Worm (Caenorhabditis elegans) whole organism, L4 larva: ENCODE data around the gene F20C5.7.

ENCODE experiments used
- F10B5.3 ChIP-seq: sonication (generic microtip); optimal IDR thresholded peaks from 2 replicates; lab custom pipeline; 2016; ENCODE audit warnings: mild to moderate bottlenecking, missing genetic modification characterization, missing compliant biosample characterization
- F44E2.7 ChIP-seq: fragments of 200-800 bp; sonication (Bioruptor generic); IDR thresholded peaks from 2 replicates; pipeline ENCODE4 v2.1.2; 2022; ENCODE audit warnings: missing genetic modification characterization, missing compliant biosample characterization
- R02D3.7 ChIP-seq: fragments of 150-350 bp; sonication (generic microtip); optimal IDR thresholded peaks from 3 replicates; lab custom pipeline; 2014; ENCODE audit warnings: missing biosample characterization, missing genetic modification characterization
- T20F7.1 ChIP-seq: fragments of 200-800 bp; sonication (Bioruptor generic); optimal IDR thresholded peaks from 2 replicates; lab custom pipeline; 2018; ENCODE audit warnings: mild to moderate bottlenecking, missing genetic modification characterization, missing compliant biosample characterization
- T26A8.4 ChIP-seq: fragments of 200-800 bp; sonication (Bioruptor generic); IDR thresholded peaks from 2 replicates; pipeline ENCODE4 v1.3.6; 2022; ENCODE audit warnings: missing genetic modification characterization, missing compliant biosample characterization
- Y75B8A.6 ChIP-seq: fragments of 200-800 bp; sonication (Bioruptor generic); IDR thresholded peaks from 2 replicates; pipeline ENCODE4 v1.3.6; 2022; ENCODE audit warnings: missing genetic modification reagents, missing genetic modification characterization, missing compliant biosample characterization
- ZK337.2 ChIP-seq: fragments of 200-800 bp; sonication (Bioruptor generic); IDR thresholded peaks from 2 replicates; pipeline ENCODE4 v1.3.6; 2022; ENCODE audit warnings: missing genetic modification reagents, missing genetic modification characterization, missing compliant biosample characterization
- ZK546.5 ChIP-seq, 2 experiments: sonication (generic microtip); optimal IDR thresholded peaks; 2 replicates each; lab custom pipeline; 2017; ENCODE audit warnings: missing biosample characterization in 2 of 2, missing genetic modification characterization in 2 of 2
- aha-1 ChIP-seq: fragments of 150-350 bp; peaks from one replicate; lab custom pipeline; 2014; ENCODE audit warnings: missing biosample characterization, missing genetic modification characterization
- ceh-20 ChIP-seq: fragments of 200-800 bp; sonication (Bioruptor generic); IDR thresholded peaks from 2 replicates; pipeline ENCODE4 v1.3.6; 2022; ENCODE audit warnings: missing genetic modification reagents, missing genetic modification characterization, missing compliant biosample characterization
- ceh-44 ChIP-seq: fragments of 200-800 bp; sonication (Bioruptor generic); IDR thresholded peaks from 2 replicates; pipeline ENCODE4 v1.3.6; 2022; ENCODE audit warnings: missing genetic modification reagents, missing genetic modification characterization, missing compliant biosample characterization
- ceh-62 ChIP-seq: sonication (generic microtip); optimal IDR thresholded peaks from 2 replicates; lab custom pipeline; 2017; ENCODE audit warnings: missing biosample characterization, missing genetic modification characterization
- dmd-6 ChIP-seq: fragments of 200-800 bp; sonication (Bioruptor generic); IDR thresholded peaks from 2 replicates; pipeline ENCODE4 v1.3.6; 2022; ENCODE audit warnings: missing genetic modification reagents, missing genetic modification characterization, missing compliant biosample characterization
- dmd-9 ChIP-seq: fragments of 200-800 bp; sonication (Bioruptor generic); IDR thresholded peaks from 2 replicates; pipeline ENCODE4 v1.3.6; 2022; ENCODE audit warnings: missing genetic modification reagents, missing genetic modification characterization, missing compliant biosample characterization
- duxl-1 ChIP-seq: sonication (generic microtip); optimal IDR thresholded peaks from 2 replicates; lab custom pipeline; 2016; ENCODE audit warnings: mild to moderate bottlenecking, missing genetic modification characterization, moderate library complexity, missing compliant biosample characterization; ENCODE audit not compliant: poor library complexity
- fkh-10 ChIP-seq: fragments of 150-350 bp; optimal IDR thresholded peaks from 2 replicates; lab custom pipeline; 2014; ENCODE audit warnings: missing biosample characterization, missing genetic modification reagents, missing genetic modification characterization
- fos-1 ChIP-seq: fragments of 150-350 bp; optimal IDR thresholded peaks from 2 replicates; lab custom pipeline; 2014; ENCODE audit warnings: missing biosample characterization, missing genetic modification characterization
- gei-8 ChIP-seq: fragments of 200-800 bp; sonication (Bioruptor generic); optimal IDR thresholded peaks from 2 replicates; lab custom pipeline; 2018; ENCODE audit warnings: mild to moderate bottlenecking, missing genetic modification characterization, missing compliant biosample characterization
- hif-1 ChIP-seq, 2 experiments: sonication (generic microtip); optimal IDR thresholded peaks; 2 replicates each; lab custom pipeline; 2016 to 2017; ENCODE audit warnings: missing compliant biosample characterization in 2 of 2, missing genetic modification characterization in 2 of 2, missing genetic modification reagents in 2 of 2, missing genotype in 2 of 2, mild to moderate bottlenecking in 1 of 2
- hlh-11 ChIP-seq: fragments of 200-800 bp; sonication (Bioruptor generic); optimal IDR thresholded peaks from 2 replicates; lab custom pipeline; 2018; ENCODE audit warnings: mild to moderate bottlenecking, missing genetic modification characterization, missing compliant biosample characterization
- jun-1 ChIP-seq: fragments of 150-350 bp; optimal IDR thresholded peaks from 2 replicates; lab custom pipeline; 2014; ENCODE audit warnings: missing biosample characterization, missing genetic modification reagents, missing genetic modification characterization
- lin-1 ChIP-seq: fragments of 200-800 bp; sonication (Bioruptor generic); IDR thresholded peaks from 2 replicates; pipeline ENCODE4 v1.3.6; 2022; ENCODE audit warnings: missing genetic modification reagents, missing genetic modification characterization, missing compliant biosample characterization
- lin-15B ChIP-seq: fragments of 150-350 bp; sonication (generic microtip); optimal IDR thresholded peaks from 3 replicates; lab custom pipeline; 2014; ENCODE audit warnings: missing biosample characterization, missing genetic modification characterization
- lin-29 ChIP-seq: fragments of 200-800 bp; sonication (Bioruptor generic); IDR thresholded peaks from 2 replicates; pipeline ENCODE4 v1.3.6; 2022; ENCODE audit warnings: missing genetic modification reagents, missing genetic modification characterization, missing compliant biosample characterization
- madf-5 ChIP-seq, 2 experiments: fragments of 200-800 bp; sonication (Bioruptor generic); IDR thresholded peaks; 2 replicates each; pipeline ENCODE4 v1.3.6; 2022; ENCODE audit warnings: missing compliant biosample characterization in 2 of 2, missing genetic modification characterization in 2 of 2
- mdl-1 ChIP-seq, 2 experiments: fragments of 150-350 bp in 1 of 2; sonication (generic microtip) in 1 of 2; optimal IDR thresholded peaks; 2 replicates each; lab custom pipeline; 2014 to 2017; ENCODE audit warnings: missing biosample characterization in 2 of 2, missing genetic modification characterization in 2 of 2
- mes-2 ChIP-seq: sonication (generic microtip); optimal IDR thresholded peaks from 2 replicates; lab custom pipeline; 2016; ENCODE audit warnings: missing genotype, mild to moderate bottlenecking, missing genetic modification characterization, missing compliant biosample characterization; ENCODE audit not compliant: poor library complexity, severe bottlenecking
- nhr-111 ChIP-seq: fragments of 200-800 bp; sonication (Bioruptor generic); optimal IDR thresholded peaks from 2 replicates; lab custom pipeline; 2018; ENCODE audit warnings: mild to moderate bottlenecking, missing genetic modification characterization, missing compliant biosample characterization
- nhr-25 ChIP-seq: sonication (generic microtip); optimal IDR thresholded peaks from 2 replicates; lab custom pipeline; 2017; ENCODE audit warnings: missing genetic modification characterization, mild to moderate bottlenecking, missing compliant biosample characterization, antibody characterized with exemption, moderate library complexity, borderline replicate concordance; ENCODE audit not compliant: insufficient read depth
- nhr-28 ChIP-seq: fragments of 150-350 bp; optimal IDR thresholded peaks from 2 replicates; lab custom pipeline; 2014; ENCODE audit warnings: missing biosample characterization, missing genetic modification characterization
- nhr-42 ChIP-seq: fragments of 200-800 bp; sonication (Bioruptor generic); IDR thresholded peaks from 2 replicates; pipeline ENCODE4 v1.3.6; 2022; ENCODE audit warnings: missing genetic modification characterization, missing compliant biosample characterization
- nhr-77 ChIP-seq: fragments of 150-350 bp; optimal IDR thresholded peaks from 2 replicates; lab custom pipeline; 2014; ENCODE audit warnings: missing biosample characterization, missing genetic modification characterization
- set-16 ChIP-seq: fragments of 200-800 bp; sonication (Bioruptor generic); IDR thresholded peaks from 2 replicates; pipeline ENCODE4 v1.3.6; 2022; ENCODE audit warnings: missing genetic modification reagents, missing genetic modification characterization, missing compliant biosample characterization
- snpc-1.2 ChIP-seq: fragments of 200-800 bp; sonication (Bioruptor generic); IDR thresholded peaks from 2 replicates; pipeline ENCODE4 v1.3.6; 2022; ENCODE audit warnings: missing genetic modification reagents, missing genetic modification characterization, missing compliant biosample characterization
- tra-1 ChIP-seq: fragments of 200-800 bp; sonication (Bioruptor generic); IDR thresholded peaks from 2 replicates; pipeline ENCODE4 v1.3.6; 2022; ENCODE audit warnings: missing genetic modification reagents, missing genetic modification characterization, missing compliant biosample characterization
- unc-39 ChIP-seq: sonication (generic microtip); optimal IDR thresholded peaks from 2 replicates; lab custom pipeline; 2017; ENCODE audit warnings: missing biosample characterization, missing genetic modification characterization
- unc-62 ChIP-seq, 3 experiments: fragments of 150-350 bp in 1 of 3; sonication (generic microtip); optimal IDR thresholded peaks in 2 of 3; peaks in 1 of 3; 1 replicate in 1 of 3; 2 replicates in 2 of 3; lab custom pipeline; 2014 to 2017; ENCODE audit warnings: missing biosample characterization in 3 of 3, missing genetic modification characterization in 3 of 3, missing genetic modification reagents in 3 of 3, missing genotype in 1 of 3
- vab-7 ChIP-seq: fragments of 200-800 bp; sonication (Bioruptor generic); IDR thresholded peaks from 2 replicates; pipeline ENCODE4 v1.3.6; 2022; ENCODE audit warnings: missing genetic modification reagents, missing genetic modification characterization, missing compliant biosample characterization
- zag-1 ChIP-seq: fragments of 150-350 bp; optimal IDR thresholded peaks from 2 replicates; lab custom pipeline; 2014; ENCODE audit warnings: missing biosample characterization, missing genetic modification characterization
- zfp-2 ChIP-seq: sonication (generic microtip); optimal IDR thresholded peaks from 2 replicates; lab custom pipeline; 2016; ENCODE audit warnings: mild to moderate bottlenecking, missing genetic modification characterization, missing compliant biosample characterization
- zfp-3 ChIP-seq: fragments of 200-800 bp; sonication (Bioruptor generic); conservative IDR thresholded peaks from 2 replicates; pipeline ENCODE4 v1.3.6; 2022; ENCODE audit warnings: missing genetic modification reagents, missing genetic modification characterization, missing compliant biosample characterization
- ztf-11 ChIP-seq: fragments of 150-350 bp; optimal IDR thresholded peaks from 2 replicates; lab custom pipeline; 2014; ENCODE audit warnings: missing biosample characterization, missing genetic modification characterization
- ztf-7 ChIP-seq: fragments of 150-350 bp; optimal IDR thresholded peaks from 2 replicates; lab custom pipeline; 2014; ENCODE audit warnings: missing biosample characterization, missing genetic modification characterization

Gene F20C5.7

DNA sequence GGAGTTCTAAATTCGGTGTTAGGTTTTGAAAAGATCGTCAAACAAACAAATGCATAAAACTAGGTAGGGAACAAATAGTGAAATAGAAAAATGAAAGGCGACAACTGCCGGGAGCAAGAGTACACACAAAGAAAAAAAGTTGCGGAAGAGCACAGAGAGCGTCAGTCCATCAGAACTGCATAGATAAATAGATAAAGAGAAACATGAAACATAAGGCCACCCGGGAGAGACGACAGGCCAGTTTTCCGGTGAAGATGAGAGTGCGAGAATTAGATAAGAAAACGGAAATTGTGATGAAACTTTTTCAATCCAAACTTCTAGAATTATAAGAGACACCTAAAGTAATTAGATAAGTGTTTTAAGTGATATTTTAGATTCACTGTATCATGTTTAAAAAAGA, 12.2 kb upstream of the F20C5.7 start (continued):
- no peak for TF ChIP-seq nhr-77 (tag; lab: Kevin White, UChicago)
- TF ChIP-seq ZK546.5 (tag; optimal IDR thresholded peaks at IDR 0.05; lab: Kevin White, UChicago) = no peak
- no peak for TF ChIP-seq fos-1 (tag; lab: Kevin White, UChicago)
- TF ChIP-seq hlh-11 (tag; lab: Kevin White, UChicago) = peak; percentile 73
- no peak for TF ChIP-seq unc-39
- TF ChIP-seq ceh-20 (GFP tag; lab: Robert Waterston, UW) = no peak
- TF ChIP-seq F44E2.7 (GFP tag; lab: Robert Waterston, UW) = no peak
- TF ChIP-seq mdl-1 (tag; optimal IDR thresholded peaks at IDR 0.05; lab: Kevin White, UChicago) = peak in 1 of 2 experiments; percentile 14
- no peak for TF ChIP-seq Y75B8A.6
- TF ChIP-seq gei-8 = no peak
- no peak for TF ChIP-seq ZK337.2
- TF ChIP-seq F10B5.3 (tag; lab: Kevin White, UChicago) = no peak
- no peak for TF ChIP-seq duxl-1 (tag; lab: Kevin White, UChicago)
- no peak for TF ChIP-seq snpc-1.2 (GFP tag; lab: Robert Waterston, UW)
- no peak for TF ChIP-seq hif-1 (tag; optimal IDR thresholded peaks at IDR 0.05; lab: Kevin White, UChicago)
- no peak for TF ChIP-seq nhr-25 (tag; lab: Kevin White, UChicago)
- no peak for TF ChIP-seq vab-7 (GFP tag; lab: Robert Waterston, UW)
- TF ChIP-seq fkh-10 (GFP tag; lab: Kevin White, UChicago) = no peak
- TF ChIP-seq dmd-6 (GFP tag; lab: Robert Waterston, UW) = no peak; the same call in none of the 2 replicates
- TF ChIP-seq nhr-111 (GFP tag; lab: Kevin White, UChicago) = no peak
- no peak for TF ChIP-seq lin-15B (tag; lab: Kevin White, UChicago)
- TF ChIP-seq lin-29 = no peak
- TF ChIP-seq T20F7.1 = no peak
- TF ChIP-seq zag-1 (tag; lab: Kevin White, UChicago) = no peak
- no peak for TF ChIP-seq ceh-62 (tag; lab: Kevin White, UChicago)
- no peak for TF ChIP-seq zfp-3
- TF ChIP-seq madf-5 (GFP tag; IDR thresholded peaks at IDR 0.05; lab: Robert Waterston, UW) = no peak
- TF ChIP-seq aha-1 (tag; lab: Kevin White, UChicago) = peak; percentile 12
- TF ChIP-seq jun-1 (tag; lab: Kevin White, UChicago) = no peak
- no peak for TF ChIP-seq ztf-7 (tag; lab: Kevin White, UChicago)
- peak in 1 of 2 experiments; percentile 74 for TF ChIP-seq unc-62 (GFP tag; optimal IDR thresholded peaks at IDR 0.05 in 1 of 2; lab: Kevin White, UChicago)
- TF ChIP-seq unc-62 (tag; optimal IDR thresholded peaks at IDR 0.05; lab: Kevin White, UChicago) = no peak
- TF ChIP-seq mes-2 (tag; lab: Kevin White, UChicago) = no peak
- TF ChIP-seq ceh-44 (GFP tag; lab: Robert Waterston, UW) = no peak
- TF ChIP-seq lin-1 = peak; percentile 71; the same call in 1 of the 2 replicates
- no peak for TF ChIP-seq R02D3.7
- no peak for TF ChIP-seq ztf-11
- TF ChIP-seq set-16 = no peak
- TF ChIP-seq zfp-2 (tag; lab: Kevin White, UChicago) = no peak
- TF ChIP-seq nhr-28 = peak; percentile 61
- no peak; the same call in 1 of the 2 replicates for TF ChIP-seq T26A8.4 (GFP tag; lab: Robert Waterston, UW)

DNA sequence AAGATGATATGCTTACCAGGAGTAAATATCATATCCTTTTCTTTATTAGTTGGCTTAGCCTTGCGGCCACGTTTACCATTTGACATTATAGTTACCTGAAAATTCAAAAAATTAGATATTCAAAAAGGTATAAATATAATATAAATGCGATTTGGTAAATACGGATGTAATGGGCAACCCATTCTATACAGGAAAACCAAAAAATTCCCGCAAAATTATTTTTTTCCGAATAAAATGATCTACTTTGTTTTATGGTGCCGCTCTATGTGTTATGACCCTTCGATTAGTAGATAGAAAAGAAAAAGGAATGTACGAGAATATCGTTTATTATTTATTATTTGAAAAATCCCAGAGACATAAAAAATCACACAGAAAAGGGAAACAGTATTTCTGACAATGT, 9.2 kb upstream of the F20C5.7 start, which contains the start of gene elli-1:
Gene elli-1 (minus strand): TSS at position 101 of the 400 bp plus-strand sequence.
- no peak for TF ChIP-seq nhr-42
- TF ChIP-seq tra-1 (GFP tag; lab: Robert Waterston, UW) = no peak
- no peak for TF ChIP-seq unc-39
- TF ChIP-seq vab-7 (GFP tag; lab: Robert Waterston, UW) = no peak
- TF ChIP-seq dmd-9 (GFP tag; lab: Robert Waterston, UW) = no peak
